Worm (Caenorhabditis elegans) whole organism, midembryonic: ENCODE measurements around the gene nuaf-1.

Source experiments
- T22C8.4 ChIP-seq: fragments of 200-800 bp; sonication (Bioruptor generic); IDR thresholded peaks from 2 replicates; pipeline ENCODE4 v1.3.6; 2022; ENCODE audit warnings: missing genetic modification characterization, missing compliant biosample characterization
- cog-1 ChIP-seq: sonication (generic microtip); optimal IDR thresholded peaks from 2 replicates; lab custom pipeline; 2016; ENCODE audit warnings: missing genetic modification characterization, missing compliant biosample characterization
- flt-1 ChIP-seq: fragments of 200-800 bp; sonication (Bioruptor generic); IDR thresholded peaks from 2 replicates; pipeline ENCODE4 v1.3.6; 2022; ENCODE audit warnings: missing genetic modification characterization, missing compliant biosample characterization
- ref-1 ChIP-seq: fragments of 200-800 bp; sonication (Bioruptor generic); conservative IDR thresholded peaks from 2 replicates; pipeline ENCODE4 v1.3.6; 2022; ENCODE audit warnings: missing genetic modification reagents, missing genetic modification characterization, missing compliant biosample characterization
- tab-1 ChIP-seq: fragments of 200-800 bp; sonication (Bioruptor generic); IDR thresholded peaks from 2 replicates; pipeline ENCODE4 v1.3.6; 2022; ENCODE audit warnings: missing genetic modification characterization, missing compliant biosample characterization
- ztf-29 ChIP-seq: fragments of 200-800 bp; sonication (Bioruptor generic); IDR thresholded peaks from 2 replicates; pipeline ENCODE4 v1.3.6; 2022; ENCODE audit warnings: missing genetic modification reagents, missing genetic modification characterization, missing compliant biosample characterization

ce11 chrV:13598370-13598769 lies 29.9 kb upstream of the nuaf-1 start:
- TF ChIP-seq ref-1 = no peak
- TF ChIP-seq flt-1 (GFP tag; lab: Robert Waterston, UW) = no peak
- TF ChIP-seq ztf-29 (GFP tag; lab: Robert Waterston, UW) = no peak
- TF ChIP-seq T22C8.4 (GFP tag; lab: Robert Waterston, UW) = no peak
- no peak for TF ChIP-seq tab-1 (GFP tag; lab: Robert Waterston, UW)
- TF ChIP-seq cog-1 = no peak
